Fruit fly (Drosophila melanogaster) whole organism, adult: ENCODE results near the gene CG31704.
A peak's percentile ranks its signal among the peaks of the same experiment; 100 is the strongest.

Experiments used
- CG11617 ChIP-seq: fragments of 200-800 bp; sonication (Bioruptor generic); optimal IDR thresholded peaks from 2 replicates; lab custom pipeline; 2017; ENCODE audit warnings: mild to moderate bottlenecking, missing biosample characterization, missing genetic modification reagents, missing genetic modification characterization
- CG12768 ChIP-seq: fragments of 200-800 bp; sonication (Bioruptor generic); optimal IDR thresholded peaks from 2 replicates; lab custom pipeline; 2017; ENCODE audit warnings: missing biosample characterization, missing genetic modification characterization, mild to moderate bottlenecking, moderate library complexity, missing genetic modification reagents
- CG14711 ChIP-seq: fragments of 200-800 bp; sonication (Bioruptor generic); optimal IDR thresholded peaks from 2 replicates; lab custom pipeline; 2018; ENCODE audit warnings: missing biosample characterization, mild to moderate bottlenecking, missing genetic modification characterization, moderate library complexity
- CG1620 ChIP-seq: fragments of 200-800 bp; sonication (Bioruptor generic); optimal IDR thresholded peaks from 2 replicates; lab custom pipeline; 2016; ENCODE audit warnings: missing biosample characterization, missing genetic modification characterization
- CG33017 ChIP-seq: fragments of 200-800 bp; sonication (Bioruptor generic); optimal IDR thresholded peaks from 2 replicates; lab custom pipeline; 2018; ENCODE audit warnings: missing biosample characterization, mild to moderate bottlenecking, missing genetic modification characterization, moderate library complexity
- CG5204 ChIP-seq: fragments of 200-800 bp; sonication (Bioruptor generic); optimal IDR thresholded peaks from 2 replicates; lab custom pipeline; 2016; ENCODE audit warnings: missing biosample characterization, missing genetic modification characterization
- CG7045 ChIP-seq: fragments of 200-800 bp; sonication (Bioruptor generic); optimal IDR thresholded peaks from 2 replicates; lab custom pipeline; 2017; ENCODE audit warnings: missing biosample characterization, mild to moderate bottlenecking, missing genetic modification characterization
- CG7101 ChIP-seq: fragments of 200-800 bp; sonication (Bioruptor generic); optimal IDR thresholded peaks from 2 replicates; lab custom pipeline; 2018; ENCODE audit warnings: missing biosample characterization, mild to moderate bottlenecking, missing genetic modification characterization, moderate library complexity
- Clk ChIP-seq: fragments of 200-800 bp; sonication (Bioruptor generic); optimal IDR thresholded peaks from 2 replicates; lab custom pipeline; 2017; ENCODE audit warnings: missing biosample characterization, missing genetic modification characterization
- Crg-1 ChIP-seq: fragments of 200-800 bp; sonication (Bioruptor generic); optimal IDR thresholded peaks from 2 replicates; lab custom pipeline; 2016; ENCODE audit warnings: missing biosample characterization, missing genetic modification characterization
- Hr96 ChIP-seq: fragments of 200-800 bp; sonication (Bioruptor generic); optimal IDR thresholded peaks from 2 replicates; lab custom pipeline; 2016; ENCODE audit warnings: missing biosample characterization, missing genetic modification characterization
- Mnt ChIP-seq: fragments of 200-800 bp; sonication (Bioruptor generic); optimal IDR thresholded peaks from 2 replicates; lab custom pipeline; 2016; ENCODE audit warnings: missing biosample characterization, mild to moderate bottlenecking, missing genetic modification characterization
- bab1 ChIP-seq: fragments of 200-800 bp; sonication (Bioruptor generic); optimal IDR thresholded peaks from 3 replicates; lab custom pipeline; 2019; ENCODE audit warnings: missing biosample characterization, mild to moderate bottlenecking, missing genetic modification characterization, moderate library complexity
- cic ChIP-seq: fragments of 200-800 bp; sonication (Bioruptor generic); optimal IDR thresholded peaks from 2 replicates; lab custom pipeline; 2017; ENCODE audit warnings: missing biosample characterization, mild to moderate bottlenecking, missing genetic modification characterization, moderate library complexity
- cnc ChIP-seq, 2 experiments: fragments of >200 bp; optimal IDR thresholded peaks; 2 replicates each; lab custom pipeline; 2017
- kay ChIP-seq: fragments of 200-800 bp; sonication (Bioruptor generic); peaks from one replicate; lab custom pipeline; 2016; ENCODE audit warnings: missing biosample characterization, missing genetic modification characterization, borderline replicate concordance
- ovo ChIP-seq: fragments of 200-800 bp; sonication (Bioruptor generic); optimal IDR thresholded peaks from 2 replicates; lab custom pipeline; 2016; ENCODE audit warnings: missing biosample characterization, missing genetic modification characterization
- pad ChIP-seq: fragments of 200-800 bp; sonication (Bioruptor generic); optimal IDR thresholded peaks from 3 replicates; lab custom pipeline; 2017; ENCODE audit warnings: missing biosample characterization, missing genetic modification characterization, mild to moderate bottlenecking, moderate library complexity, missing genetic modification reagents
- tj ChIP-seq: fragments of 200-800 bp; sonication (Bioruptor generic); optimal IDR thresholded peaks from 3 replicates; lab custom pipeline; 2017; ENCODE audit warnings: missing biosample characterization, mild to moderate bottlenecking, missing genetic modification characterization, moderate library complexity
- toe ChIP-seq: fragments of 200-800 bp; sonication (Bioruptor generic); optimal IDR thresholded peaks from 2 replicates; lab custom pipeline; 2016; ENCODE audit warnings: missing biosample characterization, missing genetic modification characterization

Gene CG31704

dm6 chr2L:11845159-11845788 lies 4.8 kb downstream of the CG31704 start:
- TF ChIP-seq Hr96 (no peak), CG7101 (tag; lab: Kevin White, UChicago) (peak; percentile 8), CG14711 (tag; lab: Kevin White, UChicago) (no peak), ovo (GFP tag; lab: Kevin White, UChicago) (no peak), toe (GFP tag; lab: Kevin White, UChicago) (no peak), CG11617 (GFP tag; lab: Kevin White, UChicago) (no peak), CG5204 (GFP tag; lab: Kevin White, UChicago) (no peak), CG1620 (GFP tag; lab: Kevin White, UChicago) (no peak), CG12768 (no peak), bab1 (GFP tag; lab: Kevin White, UChicago) (no peak), tj (GFP tag; lab: Kevin White, UChicago) (peak; percentile 7), kay (GFP tag; lab: Kevin White, UChicago) (peak; percentile 92), pad (GFP tag; lab: Kevin White, UChicago) (no peak), cnc (optimal IDR thresholded peaks at IDR 0.05; lab: Kevin White, UChicago) (no peak), Mnt (GFP tag; lab: Kevin White, UChicago) (no peak), CG33017 (no peak), CG7045 (GFP tag; lab: Kevin White, UChicago) (peak; percentile 24), Crg-1 (no peak), Clk (GFP tag; lab: Kevin White, UChicago) (peak; percentile 22), cic (GFP tag; lab: Kevin White, UChicago) (peak; percentile 53)

dm6 chr2L:11846926-11847325 lies 6.4 kb downstream of the CG31704 start, which contains the start of gene Mal-B1:
Gene Mal-B1, plus strand, starts transcription at chr2L:11847226.
- TF ChIP-seq CG7045 (GFP tag; lab: Kevin White, UChicago) (no peak), cic (GFP tag; lab: Kevin White, UChicago) (no peak), tj (GFP tag; lab: Kevin White, UChicago) (no peak), CG12768 (no peak)

dm6 chr2L:11849658-11850057 lies 9.2 kb downstream of the CG31704 start, which contains the start of gene Mal-B2:
Gene Mal-B2, plus strand, starts transcription at chr2L:11849958.
- peak; percentile 56 for TF ChIP-seq CG14711 (tag; lab: Kevin White, UChicago)
- TF ChIP-seq ovo (GFP tag; lab: Kevin White, UChicago) = no peak
- no peak for TF ChIP-seq CG11617 (GFP tag; lab: Kevin White, UChicago)
- no peak for TF ChIP-seq Hr96
- TF ChIP-seq kay (GFP tag; lab: Kevin White, UChicago) = no peak
- no peak for TF ChIP-seq Crg-1
- no peak for TF ChIP-seq CG7045 (GFP tag; lab: Kevin White, UChicago)
- TF ChIP-seq CG7101 (tag; lab: Kevin White, UChicago) = peak; percentile 25
- TF ChIP-seq CG33017 = peak; percentile 23
- no peak for TF ChIP-seq CG1620 (GFP tag; lab: Kevin White, UChicago)
- TF ChIP-seq bab1 (GFP tag; lab: Kevin White, UChicago) = no peak

- no peak for TF ChIP-seq kay (GFP tag; lab: Kevin White, UChicago)
These were observed 12.6 kb downstream of the CG31704 start, which contains the start of gene CG42751 for dm6 chr2L:11853130-11853529. Gene CG42751, plus strand, starts transcription at chr2L:11853430.

dm6 chr2L:11870867-11871452 lies 30.5 kb downstream of the CG31704 start:
- TF ChIP-seq kay (GFP tag; lab: Kevin White, UChicago) (no peak), Mnt (GFP tag; lab: Kevin White, UChicago) (no peak), Crg-1 (no peak), Clk (GFP tag; lab: Kevin White, UChicago) (no peak), CG14711 (tag; lab: Kevin White, UChicago) (no peak), cic (GFP tag; lab: Kevin White, UChicago) (no peak), ovo (GFP tag; lab: Kevin White, UChicago) (no peak), CG7101 (tag; lab: Kevin White, UChicago) (no peak), CG12768 (no peak), pad (GFP tag; lab: Kevin White, UChicago) (no peak), Hr96 (no peak), tj (GFP tag; lab: Kevin White, UChicago) (no peak), cnc (optimal IDR thresholded peaks at IDR 0.05; lab: Kevin White, UChicago) (no peak), CG5204 (GFP tag; lab: Kevin White, UChicago) (no peak), CG33017 (no peak)

dm6 chr2L:11874232-11874765 lies 33.8 kb downstream of the CG31704 start:
- TF ChIP-seq CG5204 (GFP tag; lab: Kevin White, UChicago) = no peak
- TF ChIP-seq CG33017 = no peak
- no peak for TF ChIP-seq Hr96
- no peak for TF ChIP-seq bab1 (GFP tag; lab: Kevin White, UChicago)
- no peak for TF ChIP-seq Crg-1
- TF ChIP-seq CG14711 (tag; lab: Kevin White, UChicago) = no peak
- no peak for TF ChIP-seq toe (GFP tag; lab: Kevin White, UChicago)
- TF ChIP-seq pad (GFP tag; lab: Kevin White, UChicago) = no peak
- no peak for TF ChIP-seq Mnt (GFP tag; lab: Kevin White, UChicago)
- no peak for TF ChIP-seq CG11617 (GFP tag; lab: Kevin White, UChicago)
- TF ChIP-seq CG7045 (GFP tag; lab: Kevin White, UChicago) = no peak
- TF ChIP-seq CG1620 (GFP tag; lab: Kevin White, UChicago) = no peak
- TF ChIP-seq kay (GFP tag; lab: Kevin White, UChicago) = no peak
- no peak for TF ChIP-seq CG7101 (tag; lab: Kevin White, UChicago)
